Fruit fly (Drosophila melanogaster) whole organism, embryonic: Measurements from ENCODE around the gene Upf2.

Experiments
- Atf-2 ChIP-seq: fragments of 200-800 bp; sonication (Bioruptor generic); optimal IDR thresholded peaks from 2 replicates; lab custom pipeline; 2016; ENCODE audit warnings: missing biosample characterization, missing genetic modification characterization
- Atf3 ChIP-seq: fragments of 200-800 bp; sonication (Bioruptor generic); optimal IDR thresholded peaks from 3 replicates; lab custom pipeline; 2016; ENCODE audit warnings: missing biosample characterization, missing genetic modification characterization
- Atf6 ChIP-seq: fragments of 200-800 bp; sonication (Bioruptor generic); IDR thresholded peaks from 2 replicates; pipeline ENCODE4 v1.3.6; 2022; ENCODE audit warnings: missing biosample characterization, missing genetic modification characterization
- Bdp1 ChIP-seq: fragments of 200-800 bp; sonication (Bioruptor generic); optimal IDR thresholded peaks from 3 replicates; lab custom pipeline; 2016; ENCODE audit warnings: missing biosample characterization, missing genetic modification characterization
- Bgb ChIP-seq: fragments of 200-800 bp; sonication (Bioruptor generic); IDR thresholded peaks from 2 replicates; pipeline ENCODE4 v1.3.6; 2022; ENCODE audit warnings: missing biosample characterization, missing genetic modification characterization; ENCODE audit not compliant: partially characterized antibody
- CG11247 ChIP-seq: fragments of 200-800 bp; sonication (Bioruptor generic); IDR thresholded peaks from 2 replicates; pipeline ENCODE4 v1.3.6; 2022; ENCODE audit warnings: missing biosample characterization, missing genetic modification characterization
- CG11696 ChIP-seq: fragments of 200-800 bp; sonication (Bioruptor generic); IDR thresholded peaks from 2 replicates; pipeline ENCODE4 v1.3.6; 2022; ENCODE audit warnings: missing biosample characterization, missing genetic modification characterization
- CG13894 ChIP-seq: fragments of 200-800 bp; sonication (Bioruptor generic); optimal IDR thresholded peaks from 3 replicates; lab custom pipeline; 2018; ENCODE audit warnings: missing biosample characterization, mild to moderate bottlenecking, missing genetic modification characterization, moderate library complexity
- CG14710 ChIP-seq: fragments of 200-800 bp; sonication (Bioruptor generic); optimal IDR thresholded peaks from 3 replicates; lab custom pipeline; 2019; ENCODE audit warnings: missing biosample characterization, mild to moderate bottlenecking, missing genetic modification characterization, moderate library complexity
- CG15011 ChIP-seq: fragments of 200-800 bp; sonication (Bioruptor generic); optimal IDR thresholded peaks from 3 replicates; lab custom pipeline; 2018; ENCODE audit warnings: missing biosample characterization, mild to moderate bottlenecking, missing genetic modification characterization
- CG15696 ChIP-seq: fragments of 200-800 bp; sonication (Bioruptor generic); optimal IDR thresholded peaks from 2 replicates; lab custom pipeline; 2019; ENCODE audit warnings: missing biosample characterization, mild to moderate bottlenecking, missing genetic modification characterization, moderate library complexity
- CG1602 ChIP-seq: fragments of 200-800 bp; sonication (Bioruptor generic); optimal IDR thresholded peaks from 3 replicates; lab custom pipeline; 2016; ENCODE audit warnings: missing biosample characterization, missing genetic modification characterization
- CG1647 ChIP-seq: fragments of 200-800 bp; sonication (Bioruptor generic); optimal IDR thresholded peaks from 3 replicates; lab custom pipeline; 2016; ENCODE audit warnings: missing biosample characterization, missing genetic modification characterization
- CG16779 ChIP-seq: fragments of 200-800 bp; sonication (Bioruptor generic); IDR thresholded peaks from 2 replicates; pipeline ENCODE4 v1.3.6; 2022; ENCODE audit warnings: missing biosample characterization, missing genetic modification characterization
- CG18011 ChIP-seq: fragments of 200-800 bp; sonication (Bioruptor generic); optimal IDR thresholded peaks from 2 replicates; lab custom pipeline; 2017; ENCODE audit warnings: missing biosample characterization, missing genetic modification characterization, mild to moderate bottlenecking, moderate library complexity, missing genotype
- CG32767 ChIP-seq: fragments of 200-800 bp; sonication (Bioruptor generic); IDR thresholded peaks from 2 replicates; pipeline ENCODE4 v1.3.6; 2022; ENCODE audit warnings: missing biosample characterization, missing genetic modification characterization
- CG33557 ChIP-seq: fragments of 200-800 bp; sonication (Bioruptor generic); optimal IDR thresholded peaks from 2 replicates; lab custom pipeline; 2019; ENCODE audit warnings: missing biosample characterization, mild to moderate bottlenecking, missing genetic modification characterization, moderate library complexity
- CG42726 ChIP-seq: fragments of 200-800 bp; sonication (Bioruptor generic); IDR thresholded peaks from 2 replicates; pipeline ENCODE4 v1.3.6; 2022; ENCODE audit warnings: missing biosample characterization, missing genetic modification characterization; ENCODE audit not compliant: partially characterized antibody
- CG4282 ChIP-seq: fragments of 200-800 bp; sonication (Bioruptor generic); optimal IDR thresholded peaks from 2 replicates; lab custom pipeline; 2016; ENCODE audit warnings: missing biosample characterization, missing genetic modification characterization
- CG43689 ChIP-seq: fragments of 200-800 bp; sonication (Bioruptor generic); IDR thresholded peaks from 2 replicates; pipeline ENCODE4 v1.3.6; 2022; ENCODE audit warnings: missing biosample characterization, missing genetic modification characterization
- CG6791 ChIP-seq: fragments of 200-800 bp; sonication (Bioruptor generic); IDR thresholded peaks from 3 replicates; pipeline ENCODE4 v1.3.6; 2022; ENCODE audit warnings: missing biosample characterization, missing genetic modification characterization; ENCODE audit not compliant: partially characterized antibody
- CG7745 ChIP-seq: fragments of 200-800 bp; sonication (Bioruptor generic); optimal IDR thresholded peaks from 2 replicates; lab custom pipeline; 2018; ENCODE audit warnings: missing biosample characterization, mild to moderate bottlenecking, missing genetic modification characterization, moderate library complexity
- CG7786 ChIP-seq: fragments of 200-800 bp; sonication (Bioruptor generic); optimal IDR thresholded peaks from 2 replicates; lab custom pipeline; 2016; ENCODE audit warnings: missing biosample characterization, missing genetic modification characterization
- CG8359 ChIP-seq: fragments of 200-800 bp; sonication (Bioruptor generic); optimal IDR thresholded peaks from 2 replicates; lab custom pipeline; 2017; ENCODE audit warnings: missing biosample characterization, mild to moderate bottlenecking, missing genetic modification characterization, borderline replicate concordance
- CG8478 ChIP-seq: fragments of >200 bp; optimal IDR thresholded peaks from 2 replicates; lab custom pipeline; 2018
- CG8944 ChIP-seq: fragments of 200-800 bp; sonication (Bioruptor generic); optimal IDR thresholded peaks from 3 replicates; lab custom pipeline; 2016; ENCODE audit warnings: missing biosample characterization, missing genetic modification characterization
- H2.0 ChIP-seq: fragments of 200-800 bp; sonication (Bioruptor generic); IDR thresholded peaks from 2 replicates; pipeline ENCODE4 v1.3.6; 2022; ENCODE audit warnings: missing biosample characterization, missing genetic modification characterization
- Med ChIP-seq: fragments of 200-800 bp; sonication (Bioruptor generic); peaks from one replicate; lab custom pipeline; 2016; ENCODE audit warnings: missing biosample characterization, missing genetic modification characterization, mild to moderate bottlenecking, inconsistent platforms, moderate library complexity
- PHDP ChIP-seq: fragments of 200-800 bp; sonication (Bioruptor generic); optimal IDR thresholded peaks from 3 replicates; lab custom pipeline; 2018; ENCODE audit warnings: missing biosample characterization, mild to moderate bottlenecking, missing genetic modification characterization, moderate library complexity
- Scr ChIP-seq: fragments of 200-800 bp; sonication (Bioruptor generic); IDR thresholded peaks from 2 replicates; pipeline ENCODE4 v1.3.6; 2022; ENCODE audit warnings: missing biosample characterization, missing genetic modification characterization; ENCODE audit not compliant: partially characterized antibody
- Side ChIP-seq: fragments of 200-800 bp; sonication (Bioruptor generic); optimal IDR thresholded peaks from 2 replicates; lab custom pipeline; 2016; ENCODE audit warnings: missing biosample characterization, missing genetic modification characterization
- Six4 ChIP-seq: fragments of 200-800 bp; sonication (Bioruptor generic); optimal IDR thresholded peaks from 2 replicates; lab custom pipeline; 2016; ENCODE audit warnings: missing biosample characterization, missing genetic modification characterization
- Sox100B ChIP-seq: fragments of 200-800 bp; sonication (Bioruptor generic); optimal IDR thresholded peaks from 3 replicates; lab custom pipeline; 2018; ENCODE audit warnings: missing biosample characterization, mild to moderate bottlenecking, missing genetic modification characterization
- Xbp1 ChIP-seq: fragments of 200-800 bp; sonication (Bioruptor generic); optimal IDR thresholded peaks from 3 replicates; lab custom pipeline; 2016; ENCODE audit warnings: missing biosample characterization, mild to moderate bottlenecking, missing genetic modification characterization
- ab ChIP-seq: fragments of 200-800 bp; sonication (Bioruptor generic); optimal IDR thresholded peaks from 2 replicates; lab custom pipeline; 2016; ENCODE audit warnings: missing biosample characterization, missing genetic modification characterization
- bigmax ChIP-seq: fragments of 200-800 bp; sonication (Bioruptor generic); optimal IDR thresholded peaks from 2 replicates; lab custom pipeline; 2018; ENCODE audit warnings: missing biosample characterization, mild to moderate bottlenecking, missing genetic modification characterization
- cad ChIP-seq: fragments of >200 bp; optimal IDR thresholded peaks from 2 replicates; lab custom pipeline; 2017; ENCODE audit warnings: missing biosample characterization, missing genetic modification characterization
- chn ChIP-seq: fragments of 200-800 bp; sonication (Bioruptor generic); optimal IDR thresholded peaks from 2 replicates; lab custom pipeline; 2016; ENCODE audit warnings: missing biosample characterization, missing genetic modification characterization
- crc ChIP-seq: fragments of 200-800 bp; sonication (Bioruptor generic); optimal IDR thresholded peaks from 2 replicates; lab custom pipeline; 2016; ENCODE audit warnings: missing biosample characterization, missing genetic modification characterization
- dmrt11E ChIP-seq: fragments of 200-800 bp; sonication (Bioruptor generic); optimal IDR thresholded peaks from 3 replicates; lab custom pipeline; 2018; ENCODE audit warnings: missing biosample characterization, mild to moderate bottlenecking, missing genetic modification characterization, moderate library complexity
- esg ChIP-seq: fragments of 200-800 bp; sonication (Bioruptor generic); conservative IDR thresholded peaks from 2 replicates; pipeline ENCODE4 v1.3.6; 2022; ENCODE audit warnings: missing biosample characterization, missing genetic modification characterization
- gem ChIP-seq: fragments of 200-800 bp; sonication (Bioruptor generic); optimal IDR thresholded peaks from 2 replicates; lab custom pipeline; 2019; ENCODE audit warnings: missing biosample characterization, mild to moderate bottlenecking, missing genetic modification characterization, moderate library complexity
- gro ChIP-seq: fragments of 200-800 bp; sonication (Bioruptor generic); optimal IDR thresholded peaks from 2 replicates; lab custom pipeline; 2016; ENCODE audit warnings: missing biosample characterization, missing genetic modification characterization
- hbn ChIP-seq: fragments of 200-800 bp; sonication (Bioruptor generic); IDR thresholded peaks from 2 replicates; pipeline ENCODE4 v1.3.6; 2022; ENCODE audit warnings: missing biosample characterization, missing genetic modification characterization; ENCODE audit not compliant: partially characterized antibody
- lbe ChIP-seq: fragments of 200-800 bp; sonication (Bioruptor generic); optimal IDR thresholded peaks from 2 replicates; lab custom pipeline; 2016; ENCODE audit warnings: missing biosample characterization, mild to moderate bottlenecking, missing genetic modification characterization
- slp2 ChIP-seq: fragments of 200-800 bp; sonication (Bioruptor generic); optimal IDR thresholded peaks from 2 replicates; lab custom pipeline; 2016; ENCODE audit warnings: missing biosample characterization, missing genetic modification characterization
- so ChIP-seq: fragments of 200-800 bp; sonication (Bioruptor generic); IDR thresholded peaks from 3 replicates; pipeline ENCODE4 v1.3.6; 2022; ENCODE audit warnings: missing biosample characterization, missing genetic modification characterization
- ttk ChIP-seq: fragments of 200-800 bp; sonication (Bioruptor generic); IDR thresholded peaks from 2 replicates; pipeline ENCODE4 v2.1.2; 2022; ENCODE audit warnings: missing biosample characterization, missing genetic modification characterization
- vvl ChIP-seq: fragments of 200-800 bp; sonication (Bioruptor generic); IDR thresholded peaks from 2 replicates; pipeline ENCODE4 v1.3.6; 2022; ENCODE audit warnings: missing biosample characterization, missing genetic modification characterization
- wor ChIP-seq: fragments of 200-800 bp; sonication (Bioruptor generic); IDR thresholded peaks from 2 replicates; pipeline ENCODE4 v1.3.6; 2022; ENCODE audit warnings: missing biosample characterization, missing genetic modification characterization

The Upf2 gene

dm6 chrX:8092075-8092682 lies 16.9 kb upstream of the Upf2 start (continued):
- TF ChIP-seq CG14710 (tag; lab: Kevin White, UChicago) (peak; percentile 92), ttk (GFP tag; lab: Robert Waterston, UW) (peak; percentile 89), CG16779 (GFP tag; lab: Robert Waterston, UW) (0 out of 2 replicates have a peak, but pooled peaks have one; percentile 40), CG8359 (peak; percentile 87), dmrt11E (peak; percentile 88), Xbp1 (peak; percentile 94), CG7786 (GFP tag; lab: Kevin White, UChicago) (peak; percentile 84), Atf-2 (GFP tag; lab: Kevin White, UChicago) (peak; percentile 75), CG42726 (GFP tag; lab: Robert Waterston, UW) (no peak), CG11696 (GFP tag; lab: Robert Waterston, UW) (peak; percentile 57; the same call in 1 of the 2 replicates), CG1602 (GFP tag; lab: Kevin White, UChicago) (peak; percentile 93), CG32767 (peak; percentile 92), CG6791 (no peak), chn (peak; percentile 82), wor (GFP tag; lab: Robert Waterston, UW) (peak; percentile 89), CG4282 (GFP tag; lab: Kevin White, UChicago) (peak; percentile 54), esg (GFP tag; lab: Robert Waterston, UW) (peak; percentile 91), bigmax (no peak), CG7745 (tag; lab: Kevin White, UChicago) (no peak), vvl (GFP tag; lab: Robert Waterston, UW) (peak; percentile 91), Sox100B (peak; percentile 97), gem (tag; lab: Kevin White, UChicago) (peak; percentile 98), H2.0 (GFP tag; lab: Robert Waterston, UW) (peak; percentile 88), Six4 (GFP tag; lab: Kevin White, UChicago) (peak; percentile 90), ab (GFP tag; lab: Kevin White, UChicago) (peak; percentile 56), cad (GFP tag; lab: Kevin White, UChicago) (no peak), Atf6 (peak; percentile 95), CG8478 (lab: Kevin White, UChicago) (no peak), CG43689 (GFP tag; lab: Robert Waterston, UW) (peak; percentile 60), slp2 (GFP tag; lab: Kevin White, UChicago) (peak; percentile 81), Side (peak; percentile 54), CG33557 (GFP tag; lab: Kevin White, UChicago) (peak; percentile 91), Bgb (GFP tag; lab: Robert Waterston, UW) (0 out of 2 replicates have a peak, but pooled peaks have one; percentile 17), crc (GFP tag; lab: Kevin White, UChicago) (peak; percentile 56), CG15011 (GFP tag; lab: Kevin White, UChicago) (peak; percentile 91), CG18011 (GFP tag; lab: Kevin White, UChicago) (peak; percentile 82), Med (peak; percentile 86), Atf3 (GFP tag; lab: Kevin White, UChicago) (peak; percentile 62), so (peak; percentile 94), Bdp1 (GFP tag; lab: Kevin White, UChicago) (peak; percentile 78), CG11247 (GFP tag; lab: Robert Waterston, UW) (peak; percentile 86), CG13894 (tag; lab: Kevin White, UChicago) (peak; percentile 91), lbe (peak; percentile 60), CG1647 (GFP tag; lab: Kevin White, UChicago) (peak; percentile 71), hbn (GFP tag; lab: Robert Waterston, UW) (no peak), gro (GFP tag; lab: Kevin White, UChicago) (no peak), PHDP (tag; lab: Kevin White, UChicago) (peak; percentile 96), CG8944 (GFP tag; lab: Kevin White, UChicago) (peak; percentile 76), CG15696 (tag; lab: Kevin White, UChicago) (peak; percentile 81), Scr (no peak)
